Fruit fly (Drosophila melanogaster) whole organism, wandering third instar larva: ENCODE results near the gene Nup93-1.
A peak's percentile ranks its signal among the peaks of the same experiment; 100 is the strongest.

Experiments
- CG32264 ChIP-seq: fragments of 200-800 bp; sonication (Bioruptor generic); optimal IDR thresholded peaks from 2 replicates; lab custom pipeline; 2016; ENCODE audit warnings: missing biosample characterization, missing genetic modification characterization
- CG9705 ChIP-seq: fragments of 200-800 bp; sonication (Bioruptor generic); optimal IDR thresholded peaks from 2 replicates; lab custom pipeline; 2018; ENCODE audit warnings: missing biosample characterization, mild to moderate bottlenecking, missing genetic modification characterization
- CrebA ChIP-seq: fragments of 200-800 bp; sonication (Bioruptor generic); optimal IDR thresholded peaks from 2 replicates; lab custom pipeline; 2016; ENCODE audit warnings: missing biosample characterization, mild to moderate bottlenecking, missing genetic modification characterization, borderline replicate concordance
- Dfd ChIP-seq: fragments of >200 bp; optimal IDR thresholded peaks from 2 replicates; lab custom pipeline; 2017; ENCODE audit warnings: missing biosample characterization, missing genetic modification characterization
- Dif ChIP-seq: fragments of 200-275, 200-300 bp; sonication (Bioruptor generic); optimal IDR thresholded peaks from 2 replicates; lab custom pipeline; 2018; ENCODE audit warnings: missing biosample characterization, missing genetic modification characterization; ENCODE audit not compliant: partially characterized antibody
- GATAd ChIP-seq: sonication (Bioruptor generic); optimal IDR thresholded peaks from 2 replicates; lab custom pipeline; 2016; ENCODE audit warnings: missing biosample characterization, missing genetic modification characterization
- HLH106 ChIP-seq: fragments of 200-800 bp; optimal IDR thresholded peaks from 3 replicates; lab custom pipeline; 2019; ENCODE audit warnings: missing biosample characterization, mild to moderate bottlenecking, missing genetic modification characterization, moderate library complexity
- Hnf4 ChIP-seq: fragments of 200-800 bp; sonication (Bioruptor generic); optimal IDR thresholded peaks from 2 replicates; lab custom pipeline; 2016; ENCODE audit warnings: missing biosample characterization, mild to moderate bottlenecking, missing genetic modification characterization
- Jra ChIP-seq: sonication (Bioruptor generic); optimal IDR thresholded peaks from 2 replicates; lab custom pipeline; 2016; ENCODE audit warnings: missing biosample characterization, missing genetic modification characterization
- Mio ChIP-seq: sonication (Bioruptor generic); optimal IDR thresholded peaks from 2 replicates; lab custom pipeline; 2016; ENCODE audit warnings: missing biosample characterization, missing genetic modification characterization
- Myc ChIP-seq: fragments of >200 bp; optimal IDR thresholded peaks from 2 replicates; lab custom pipeline; 2017
- N ChIP-seq: fragments of >200 bp; optimal IDR thresholded peaks from 2 replicates; lab custom pipeline; 2018; ENCODE audit warnings: missing biosample characterization, missing external identifiers, missing genetic modification characterization
- OdsH ChIP-seq: fragments of 200-800 bp; sonication (Bioruptor generic); optimal IDR thresholded peaks from 2 replicates; lab custom pipeline; 2016; ENCODE audit warnings: missing biosample characterization, mild to moderate bottlenecking, missing genetic modification characterization
- Rel ChIP-seq, 2 experiments: fragments of 200-800 bp; sonication (Bioruptor generic) in 1 of 2; optimal IDR thresholded peaks; 2 replicates in 1 of 2; 3 replicates in 1 of 2; lab custom pipeline; 2016 to 2019; ENCODE audit warnings: mild to moderate bottlenecking in 2 of 2, missing biosample characterization in 2 of 2, missing genetic modification characterization in 2 of 2, moderate library complexity in 1 of 2
- Sp1 ChIP-seq: fragments of 200-800 bp; sonication (Bioruptor generic); optimal IDR thresholded peaks from 3 replicates; lab custom pipeline; 2019; ENCODE audit warnings: missing biosample characterization, mild to moderate bottlenecking, missing genetic modification characterization, moderate library complexity
- Vsx2 ChIP-seq: fragments of 200-300, 225-300 bp; sonication (Bioruptor generic); optimal IDR thresholded peaks from 2 replicates; lab custom pipeline; 2018; ENCODE audit warnings: missing biosample characterization, missing genetic modification characterization; ENCODE audit not compliant: partially characterized antibody
- brk ChIP-seq: fragments of 200-800 bp; sonication (Bioruptor generic); optimal IDR thresholded peaks from 2 replicates; lab custom pipeline; 2016; ENCODE audit warnings: missing biosample characterization, mild to moderate bottlenecking, missing genetic modification characterization
- dl ChIP-seq, 2 experiments: fragments of 175-275, 200-275 bp in 1 of 2; fragments of 200-275 bp in 1 of 2; sonication (Bioruptor generic); optimal IDR thresholded peaks; lab custom pipeline; 2018; ENCODE audit warnings: mild to moderate bottlenecking in 2 of 2, missing biosample characterization in 2 of 2, missing genetic modification characterization in 2 of 2, moderate library complexity in 2 of 2; ENCODE audit not compliant: partially characterized antibody in 2 of 2, insufficient read depth in 1 of 2
- dmrt93B ChIP-seq: fragments of 200-800 bp; sonication (Bioruptor generic); optimal IDR thresholded peaks from 2 replicates; lab custom pipeline; 2018; ENCODE audit warnings: missing biosample characterization, mild to moderate bottlenecking, missing genetic modification characterization
- dsf ChIP-seq: sonication (Bioruptor generic); optimal IDR thresholded peaks from 2 replicates; lab custom pipeline; 2016; ENCODE audit warnings: missing biosample characterization, missing genetic modification characterization, borderline replicate concordance
- ey ChIP-seq: fragments of 200-800 bp; sonication (Bioruptor generic); optimal IDR thresholded peaks from 2 replicates; lab custom pipeline; 2016; ENCODE audit warnings: missing biosample characterization, missing genetic modification characterization
- foxo ChIP-seq, 2 experiments: fragments of 200-800 bp; sonication (Bioruptor generic); optimal IDR thresholded peaks; 2 replicates in 1 of 2; 3 replicates in 1 of 2; lab custom pipeline; 2016 to 2017; ENCODE audit warnings: missing biosample characterization in 2 of 2, missing genetic modification characterization in 2 of 2
- fru ChIP-seq: fragments of 200-800 bp; sonication (Bioruptor generic); optimal IDR thresholded peaks from 3 replicates; lab custom pipeline; 2016; ENCODE audit warnings: missing biosample characterization, mild to moderate bottlenecking, missing genetic modification characterization
- h ChIP-seq: fragments of 200-800 bp; sonication (Bioruptor generic); optimal IDR thresholded peaks from 3 replicates; lab custom pipeline; 2016; ENCODE audit warnings: missing biosample characterization, mild to moderate bottlenecking, missing genetic modification characterization
- jim ChIP-seq: fragments of 175-275, 200-325 bp; sonication (Bioruptor generic); optimal IDR thresholded peaks from 2 replicates; lab custom pipeline; 2016; ENCODE audit warnings: missing biosample characterization, mild to moderate bottlenecking, missing genetic modification characterization
- lola ChIP-seq: fragments of >200 bp; optimal IDR thresholded peaks from 2 replicates; lab custom pipeline; 2017; ENCODE audit warnings: missing biosample characterization, missing genetic modification characterization
- psq ChIP-seq: fragments of 200-800 bp; sonication (Bioruptor generic); optimal IDR thresholded peaks from 3 replicates; lab custom pipeline; 2017; ENCODE audit warnings: missing biosample characterization, mild to moderate bottlenecking, missing genetic modification characterization, moderate library complexity
- rgr ChIP-seq: fragments of 200-800 bp; sonication (Bioruptor generic); optimal IDR thresholded peaks from 3 replicates; lab custom pipeline; 2016; ENCODE audit warnings: missing biosample characterization, mild to moderate bottlenecking, missing genetic modification characterization
- sage ChIP-seq: fragments of 200-800 bp; sonication (Bioruptor generic); optimal IDR thresholded peaks from 2 replicates; lab custom pipeline; 2016; ENCODE audit warnings: missing biosample characterization, mild to moderate bottlenecking, missing genetic modification characterization
- sv ChIP-seq: fragments of 200-800 bp; sonication (Bioruptor generic); optimal IDR thresholded peaks from 3 replicates; lab custom pipeline; 2016; ENCODE audit warnings: missing biosample characterization, missing genetic modification characterization
- tai ChIP-seq: sonication (Bioruptor generic); optimal IDR thresholded peaks from 2 replicates; lab custom pipeline; 2016; ENCODE audit warnings: missing biosample characterization, missing genetic modification characterization
- usp ChIP-seq: fragments of >200 bp; optimal IDR thresholded peaks from 2 replicates; lab custom pipeline; 2017; ENCODE audit warnings: missing biosample characterization, missing genetic modification characterization
- woc ChIP-seq: sonication (Bioruptor generic); optimal IDR thresholded peaks from 2 replicates; lab custom pipeline; 2016; ENCODE audit warnings: missing biosample characterization, mild to moderate bottlenecking, missing genetic modification characterization

Nup93-1 gene

DNA sequence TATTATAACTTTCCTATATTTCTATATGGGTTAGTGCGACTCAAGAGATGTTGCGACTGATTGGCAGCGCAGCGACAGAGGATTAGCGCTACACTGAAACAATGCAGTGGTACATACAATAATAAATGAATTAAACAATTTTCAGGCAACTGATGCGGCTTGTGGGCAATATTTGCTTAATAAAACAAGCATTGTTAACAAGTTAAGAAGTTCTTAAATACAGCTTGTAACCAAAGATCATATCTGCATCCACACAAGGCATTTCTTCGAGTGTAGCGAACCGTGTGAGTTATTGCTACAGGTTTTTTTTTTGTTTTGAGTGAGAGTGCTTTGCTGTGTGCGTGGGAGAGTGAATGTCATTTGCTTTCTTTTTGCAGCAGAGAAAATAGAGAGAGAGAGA lies 16.3 kb downstream of the Nup93-1 start (continued):
- TF ChIP-seq Mio (peak; percentile 57), CG9705 (peak; percentile 59), lola (GFP tag; lab: Kevin White, UChicago) (no peak), rgr (GFP tag; lab: Kevin White, UChicago) (peak; percentile 93), ey (GFP tag; lab: Kevin White, UChicago) (peak; percentile 94), sv (GFP tag; lab: Kevin White, UChicago) (peak; percentile 77), OdsH (GFP tag; lab: Kevin White, UChicago) (peak; percentile 86), Sp1 (GFP tag; lab: Kevin White, UChicago) (peak; percentile 81), GATAd (peak; percentile 22), tai (GFP tag; lab: Kevin White, UChicago) (peak; percentile 76), Vsx2 (GFP tag; lab: Kevin White, UChicago) (no peak), dl (GFP tag; optimal IDR thresholded peaks at IDR 0.05; lab: Kevin White, UChicago; ENCODE audit: insufficient read depth in 1 of 2, partially characterized antibody in 2 of 2) (peak in 1 of 2 experiments; percentile 14), psq (GFP tag; lab: Kevin White, UChicago) (peak; percentile 81), Dfd (GFP tag; lab: Kevin White, UChicago) (no peak), sage (GFP tag; lab: Kevin White, UChicago) (peak; percentile 66)

- TF ChIP-seq CG32264 (GFP tag; lab: Kevin White, UChicago) (no peak), h (GFP tag; lab: Kevin White, UChicago) (no peak), Rel (GFP tag; optimal IDR thresholded peaks at IDR 0.05; lab: Kevin White, UChicago) (no peak), Rel (tag; optimal IDR thresholded peaks at IDR 0.05; lab: Kevin White, UChicago) (peak; percentile 15), rgr (GFP tag; lab: Kevin White, UChicago) (peak; percentile 81), ey (GFP tag; lab: Kevin White, UChicago) (no peak)
These were observed 17.4 kb downstream of the Nup93-1 start for dm6 chrX:13840075-13840474.

dm6 chrX:13843487-13843886 lies 20.9 kb downstream of the Nup93-1 start:
- TF ChIP-seq Rel (GFP tag; optimal IDR thresholded peaks at IDR 0.05; lab: Kevin White, UChicago) = no peak
- TF ChIP-seq Rel (tag; optimal IDR thresholded peaks at IDR 0.05; lab: Kevin White, UChicago) = no peak
- no peak for TF ChIP-seq Hnf4 (GFP tag; lab: Kevin White, UChicago)
- no peak for TF ChIP-seq Myc (lab: Kevin White, UChicago)
- TF ChIP-seq brk = no peak
- TF ChIP-seq fru = no peak
- TF ChIP-seq rgr (GFP tag; lab: Kevin White, UChicago) = no peak
- TF ChIP-seq CG9705 = no peak
- TF ChIP-seq usp (GFP tag; lab: Kevin White, UChicago) = no peak
- TF ChIP-seq dmrt93B (GFP tag; lab: Kevin White, UChicago) = no peak
- TF ChIP-seq, all 38 proteins: peak for 0

DNA sequence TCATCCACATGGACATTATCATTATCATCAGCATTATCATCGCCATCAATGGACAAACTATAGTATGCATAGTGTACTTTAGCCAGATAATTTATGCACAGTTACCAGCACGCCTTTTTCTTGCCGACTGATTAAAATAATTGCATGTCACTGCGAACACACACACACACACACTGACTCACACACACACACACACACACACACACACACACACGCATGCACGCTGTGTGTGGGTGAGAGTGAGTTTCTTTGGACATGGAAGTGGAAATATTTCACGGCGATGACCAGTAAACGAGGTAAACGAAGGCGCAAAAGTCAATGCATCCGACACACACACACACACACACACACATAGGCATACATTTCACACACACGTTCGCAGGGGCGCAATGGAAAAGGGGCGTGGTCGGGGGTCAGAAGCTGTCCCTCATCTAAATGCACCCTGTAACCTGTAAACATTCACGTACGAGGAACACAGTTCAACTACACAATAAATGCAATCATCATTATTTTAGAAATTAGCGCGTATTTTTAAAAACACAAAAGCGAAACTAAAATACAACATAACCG lies 21.8 kb downstream of the Nup93-1 start:
- TF ChIP-seq rgr (GFP tag; lab: Kevin White, UChicago) (no peak), Dfd (GFP tag; lab: Kevin White, UChicago) (peak; percentile 91), dl (GFP tag; optimal IDR thresholded peaks at IDR 0.05; lab: Kevin White, UChicago; ENCODE audit: insufficient read depth in 1 of 2, partially characterized antibody in 2 of 2) (no peak), Hnf4 (GFP tag; lab: Kevin White, UChicago) (no peak), Mio (no peak), psq (GFP tag; lab: Kevin White, UChicago) (no peak), brk (no peak), fru (no peak), lola (GFP tag; lab: Kevin White, UChicago) (no peak), foxo (GFP tag; optimal IDR thresholded peaks at IDR 0.05; lab: Kevin White, UChicago) (peak in 1 of 2 experiments; percentile 34), CrebA (GFP tag; lab: Kevin White, UChicago) (no peak), h (GFP tag; lab: Kevin White, UChicago) (no peak), dsf (GFP tag; lab: Kevin White, UChicago) (no peak), CG9705 (no peak), CG32264 (GFP tag; lab: Kevin White, UChicago) (no peak), sv (GFP tag; lab: Kevin White, UChicago) (no peak), dmrt93B (GFP tag; lab: Kevin White, UChicago) (no peak), HLH106 (tag; lab: Kevin White, UChicago) (peak; percentile 26), Myc (lab: Kevin White, UChicago) (no peak), woc (no peak), Jra (GFP tag; lab: Kevin White, UChicago) (no peak), jim (no peak), N (no peak), Dif (GFP tag; lab: Kevin White, UChicago) (no peak)
